Fruit fly (Drosophila melanogaster) whole organism, embryonic: Measurements from ENCODE around the gene CG43354.

ENCODE experiments used
- CG10274 ChIP-seq: fragments of 200-800 bp; sonication (Bioruptor generic); optimal IDR thresholded peaks from 3 replicates; lab custom pipeline; 2017; ENCODE audit warnings: missing biosample characterization, mild to moderate bottlenecking, missing genetic modification characterization
- CG11456 ChIP-seq: fragments of 200-800 bp; sonication (Bioruptor generic); IDR thresholded peaks from 3 replicates; pipeline ENCODE4 v1.3.6; 2022; ENCODE audit warnings: missing biosample characterization, missing genetic modification characterization
- CG11723 ChIP-seq: fragments of 200-800 bp; sonication (Bioruptor generic); optimal IDR thresholded peaks from 2 replicates; lab custom pipeline; 2017; ENCODE audit warnings: missing biosample characterization, mild to moderate bottlenecking, missing genetic modification characterization
- CG14441 ChIP-seq: fragments of 200-800 bp; sonication (Bioruptor generic); IDR thresholded peaks from 2 replicates; pipeline ENCODE4 v1.3.6; 2022; ENCODE audit warnings: missing biosample characterization, missing genetic modification characterization
- CG15073 ChIP-seq: fragments of 200-800 bp; sonication (Bioruptor generic); optimal IDR thresholded peaks from 2 replicates; lab custom pipeline; 2016; ENCODE audit warnings: missing biosample characterization, missing genetic modification characterization
- CG1602 ChIP-seq: fragments of 200-800 bp; sonication (Bioruptor generic); optimal IDR thresholded peaks from 3 replicates; lab custom pipeline; 2016; ENCODE audit warnings: missing biosample characterization, missing genetic modification characterization
- CG1603 ChIP-seq: fragments of 200-800 bp; sonication (Bioruptor generic); optimal IDR thresholded peaks from 2 replicates; lab custom pipeline; 2019; ENCODE audit warnings: missing biosample characterization, mild to moderate bottlenecking, missing genetic modification characterization, moderate library complexity
- CG1832 ChIP-seq: fragments of 200-800 bp; sonication (Bioruptor generic); optimal IDR thresholded peaks from 2 replicates; lab custom pipeline; 2017; ENCODE audit warnings: missing biosample characterization, mild to moderate bottlenecking, missing genetic modification characterization, inconsistent platforms
- CG18764 ChIP-seq: fragments of 200-800 bp; sonication (Bioruptor generic); optimal IDR thresholded peaks from 3 replicates; lab custom pipeline; 2016; ENCODE audit warnings: missing biosample characterization, missing genetic modification characterization
- CG2129 ChIP-seq: fragments of 200-800 bp; sonication (Bioruptor generic); IDR thresholded peaks from 2 replicates; pipeline ENCODE4 v1.3.6; 2022; ENCODE audit warnings: missing biosample characterization, missing genetic modification characterization; ENCODE audit not compliant: partially characterized antibody
- CG2889 ChIP-seq: fragments of 200-800 bp; sonication (Bioruptor generic); IDR thresholded peaks from 3 replicates; pipeline ENCODE4 v1.3.6; 2022; ENCODE audit warnings: missing biosample characterization, missing genetic modification characterization
- CG31365 ChIP-seq: fragments of 200-800 bp; sonication (Bioruptor generic); optimal IDR thresholded peaks from 2 replicates; lab custom pipeline; 2018; ENCODE audit warnings: missing biosample characterization, mild to moderate bottlenecking, missing genetic modification characterization
- CG32772 ChIP-seq: fragments of 200-800 bp; sonication (Bioruptor generic); IDR thresholded peaks from 2 replicates; pipeline ENCODE4 v1.3.6; 2022; ENCODE audit warnings: missing biosample characterization, missing genetic modification characterization
- CG34376 ChIP-seq: fragments of 200-800 bp; sonication (Bioruptor generic); optimal IDR thresholded peaks from 2 replicates; lab custom pipeline; 2018; ENCODE audit warnings: missing biosample characterization, mild to moderate bottlenecking, missing genetic modification characterization
- CG4282 ChIP-seq: fragments of 200-800 bp; sonication (Bioruptor generic); optimal IDR thresholded peaks from 2 replicates; lab custom pipeline; 2016; ENCODE audit warnings: missing biosample characterization, missing genetic modification characterization
- CG4854 ChIP-seq: fragments of 200-800 bp; sonication (Bioruptor generic); optimal IDR thresholded peaks from 2 replicates; lab custom pipeline; 2016; ENCODE audit warnings: missing biosample characterization, missing genetic modification characterization, inconsistent platforms
- CG5245 ChIP-seq: fragments of 200-800 bp; sonication (Bioruptor generic); optimal IDR thresholded peaks from 3 replicates; lab custom pipeline; 2016; ENCODE audit warnings: missing biosample characterization, missing genetic modification characterization
- CG6791 ChIP-seq: fragments of 200-800 bp; sonication (Bioruptor generic); IDR thresholded peaks from 3 replicates; pipeline ENCODE4 v1.3.6; 2022; ENCODE audit warnings: missing biosample characterization, missing genetic modification characterization; ENCODE audit not compliant: partially characterized antibody
- CG7963 ChIP-seq: fragments of 200-800 bp; sonication (Bioruptor generic); IDR thresholded peaks from 3 replicates; pipeline ENCODE4 v1.3.6; 2022; ENCODE audit warnings: missing biosample characterization, missing genetic modification characterization; ENCODE audit not compliant: partially characterized antibody
- CG9797 ChIP-seq: fragments of 200-800 bp; sonication (Bioruptor generic); optimal IDR thresholded peaks from 3 replicates; lab custom pipeline; 2018; ENCODE audit warnings: missing biosample characterization, mild to moderate bottlenecking, missing genetic modification characterization
- CG9932 ChIP-seq: fragments of 200-800 bp; sonication (Bioruptor generic); IDR thresholded peaks from 2 replicates; pipeline ENCODE4 v1.3.6; 2022; ENCODE audit warnings: missing biosample characterization, missing genetic modification characterization
- Dad ChIP-seq: fragments of 200-800 bp; sonication (Bioruptor generic); optimal IDR thresholded peaks from 3 replicates; lab custom pipeline; 2016; ENCODE audit warnings: missing biosample characterization, missing genetic modification characterization
- Dbx ChIP-seq: fragments of 200-800 bp; sonication (Bioruptor generic); IDR thresholded peaks from 3 replicates; pipeline ENCODE4 v1.3.6; 2022; ENCODE audit warnings: missing biosample characterization, missing genetic modification characterization
- E2f1 ChIP-seq: fragments of 200-800 bp; sonication (Bioruptor generic); IDR thresholded peaks from 2 replicates; pipeline ENCODE4 v1.3.6; 2022; ENCODE audit warnings: missing biosample characterization, missing genetic modification characterization
- ERR ChIP-seq: fragments of 200-800 bp; sonication (Bioruptor generic); optimal IDR thresholded peaks from 2 replicates; lab custom pipeline; 2016; ENCODE audit warnings: missing biosample characterization, missing genetic modification characterization
- Elba2 ChIP-seq: fragments of 200-800 bp; sonication (Bioruptor generic); optimal IDR thresholded peaks from 3 replicates; lab custom pipeline; 2016; ENCODE audit warnings: missing biosample characterization, missing genetic modification characterization
- Ets97D ChIP-seq: fragments of 200-800 bp; sonication (Bioruptor generic); optimal IDR thresholded peaks from 3 replicates; lab custom pipeline; 2016; ENCODE audit warnings: missing biosample characterization, missing genetic modification characterization
- Fer2 ChIP-seq: fragments of 200-800 bp; sonication (Bioruptor generic); optimal IDR thresholded peaks from 2 replicates; lab custom pipeline; 2018; ENCODE audit warnings: missing biosample characterization, mild to moderate bottlenecking, missing genetic modification characterization, moderate library complexity
- Hand ChIP-seq: fragments of 200-800 bp; sonication (Bioruptor generic); optimal IDR thresholded peaks from 2 replicates; lab custom pipeline; 2017; ENCODE audit warnings: mild to moderate bottlenecking, missing biosample characterization, missing genetic modification reagents, missing genetic modification characterization
- Hr51 ChIP-seq, 2 experiments: fragments of 200-800 bp; sonication (Bioruptor generic); optimal IDR thresholded peaks; 2 replicates in 1 of 2; 3 replicates in 1 of 2; lab custom pipeline; 2016 to 2018; ENCODE audit warnings: missing biosample characterization in 2 of 2, missing genetic modification characterization in 2 of 2, mild to moderate bottlenecking in 1 of 2, moderate library complexity in 1 of 2
- Max ChIP-seq: fragments of 200-800 bp; sonication (Bioruptor generic); optimal IDR thresholded peaks from 2 replicates; lab custom pipeline; 2016; ENCODE audit warnings: missing biosample characterization, mild to moderate bottlenecking, missing genetic modification characterization
- Rx ChIP-seq: fragments of 200-800 bp; sonication (Bioruptor generic); IDR thresholded peaks from 2 replicates; pipeline ENCODE4 v1.3.6; 2022; ENCODE audit warnings: missing biosample characterization, missing genetic modification characterization
- Spps ChIP-seq: fragments of 200-800 bp; sonication (Bioruptor generic); optimal IDR thresholded peaks from 2 replicates; lab custom pipeline; 2018; ENCODE audit warnings: missing biosample characterization, mild to moderate bottlenecking, missing genetic modification characterization
- abd-A ChIP-seq: fragments of 200-800 bp; sonication (Bioruptor generic); optimal IDR thresholded peaks from 3 replicates; lab custom pipeline; 2019; ENCODE audit warnings: missing biosample characterization, mild to moderate bottlenecking, missing genetic modification characterization, moderate library complexity
- ash1 ChIP-seq: fragments of 200-800 bp; sonication (Bioruptor generic); optimal IDR thresholded peaks from 2 replicates; lab custom pipeline; 2018; ENCODE audit warnings: missing biosample characterization, mild to moderate bottlenecking, missing genetic modification characterization
- bab2 ChIP-seq: fragments of 200-800 bp; sonication (Bioruptor generic); optimal IDR thresholded peaks from 2 replicates; lab custom pipeline; 2016; ENCODE audit warnings: missing biosample characterization, missing genetic modification characterization
- bigmax ChIP-seq: fragments of 200-800 bp; sonication (Bioruptor generic); optimal IDR thresholded peaks from 2 replicates; lab custom pipeline; 2018; ENCODE audit warnings: missing biosample characterization, mild to moderate bottlenecking, missing genetic modification characterization
- caup ChIP-seq: fragments of 200-800 bp; sonication (Bioruptor generic); optimal IDR thresholded peaks from 3 replicates; lab custom pipeline; 2017; ENCODE audit warnings: missing biosample characterization, mild to moderate bottlenecking, missing genetic modification characterization, moderate library complexity; ENCODE audit not compliant: severe bottlenecking
- dati ChIP-seq: fragments of 200-800 bp; sonication (Bioruptor generic); IDR thresholded peaks from 2 replicates; pipeline ENCODE4 v1.3.6; 2022; ENCODE audit warnings: missing biosample characterization, missing genetic modification characterization
- gcm2 ChIP-seq: fragments of 200-800 bp; sonication (Bioruptor generic); optimal IDR thresholded peaks from 2 replicates; lab custom pipeline; 2016; ENCODE audit warnings: missing biosample characterization, missing genetic modification characterization
- gsb ChIP-seq: fragments of 200-800 bp; sonication (Bioruptor generic); IDR thresholded peaks from 2 replicates; pipeline ENCODE4 v1.3.6; 2022; ENCODE audit warnings: missing biosample characterization, missing genetic modification characterization
- p53 ChIP-seq: fragments of 200-800 bp; sonication (Bioruptor generic); optimal IDR thresholded peaks from 2 replicates; lab custom pipeline; 2016; ENCODE audit warnings: missing biosample characterization, missing genetic modification characterization
- peb ChIP-seq: fragments of 200-800 bp; sonication (Bioruptor generic); IDR thresholded peaks from 2 replicates; pipeline ENCODE4 v1.3.6; 2022; ENCODE audit warnings: missing biosample characterization, missing genetic modification characterization
- pnt ChIP-seq: fragments of 200-800 bp; sonication (Bioruptor generic); optimal IDR thresholded peaks from 3 replicates; lab custom pipeline; 2016; ENCODE audit warnings: missing biosample characterization, missing genetic modification characterization
- sima ChIP-seq: fragments of 200-800 bp; sonication (Bioruptor generic); optimal IDR thresholded peaks from 2 replicates; lab custom pipeline; 2016; ENCODE audit warnings: missing biosample characterization, missing genetic modification characterization
- sqz ChIP-seq: fragments of 200-800 bp; sonication (Bioruptor generic); optimal IDR thresholded peaks from 3 replicates; lab custom pipeline; 2018; ENCODE audit warnings: missing biosample characterization, mild to moderate bottlenecking, missing genetic modification characterization
- tna ChIP-seq: fragments of 200-800 bp; sonication (Bioruptor generic); IDR thresholded peaks from 2 replicates; pipeline ENCODE4 v1.3.6; 2022; ENCODE audit warnings: missing biosample characterization, missing genetic modification characterization; ENCODE audit not compliant: partially characterized antibody
- wek ChIP-seq: fragments of 200-800 bp; sonication (Bioruptor generic); optimal IDR thresholded peaks from 3 replicates; lab custom pipeline; 2018; ENCODE audit warnings: missing biosample characterization, mild to moderate bottlenecking, missing genetic modification characterization, moderate library complexity
- wor ChIP-seq: fragments of 200-800 bp; sonication (Bioruptor generic); IDR thresholded peaks from 2 replicates; pipeline ENCODE4 v1.3.6; 2022; ENCODE audit warnings: missing biosample characterization, missing genetic modification characterization
- yki ChIP-seq: fragments of >200 bp; optimal IDR thresholded peaks from 3 replicates; lab custom pipeline; 2018
- z ChIP-seq: fragments of 200-800 bp; sonication (Bioruptor generic); IDR thresholded peaks from 3 replicates; pipeline ENCODE4 v1.3.6; 2022; ENCODE audit warnings: missing biosample characterization, missing genetic modification characterization

Gene CG43354

dm6 chr2L:18325120-18325581, 15.9 kb upstream of the CG43354 start:
- TF ChIP-seq sqz (peak; percentile 70), CG4854 (GFP tag; lab: Kevin White, UChicago) (peak; percentile 70), sima (GFP tag; lab: Kevin White, UChicago) (peak; percentile 45), Spps (tag; lab: Kevin White, UChicago) (peak; percentile 51), CG9932 (peak; percentile 65), Ets97D (GFP tag; lab: Kevin White, UChicago) (peak; percentile 40), bab2 (GFP tag; lab: Kevin White, UChicago) (peak; percentile 85), Rx (GFP tag; lab: Robert Waterston, UW) (peak; percentile 77), yki (lab: Kevin White, UChicago) (no peak), CG6791 (GFP tag; lab: Robert Waterston, UW) (no peak), CG18764 (GFP tag; lab: Kevin White, UChicago) (peak; percentile 68), gcm2 (GFP tag; lab: Kevin White, UChicago) (peak; percentile 16), Dad (GFP tag; lab: Kevin White, UChicago) (peak; percentile 49), CG15073 (GFP tag; lab: Kevin White, UChicago) (no peak), CG32772 (GFP tag; lab: Robert Waterston, UW) (peak; percentile 87), bigmax (GFP tag; lab: Kevin White, UChicago) (no peak), z (no peak), gsb (GFP tag; lab: Robert Waterston, UW) (no peak), Fer2 (tag; lab: Kevin White, UChicago) (peak; percentile 54), wor (GFP tag; lab: Robert Waterston, UW) (peak; percentile 81), wek (GFP tag; lab: Kevin White, UChicago) (peak; percentile 74), CG11723 (GFP tag; lab: Kevin White, UChicago) (peak; percentile 71), peb (GFP tag; lab: Robert Waterston, UW) (peak; percentile 77), ERR (GFP tag; lab: Kevin White, UChicago) (peak; percentile 33), dati (GFP tag; lab: Robert Waterston, UW) (peak; percentile 80), pnt (GFP tag; lab: Kevin White, UChicago) (peak; percentile 81), CG7963 (GFP tag; lab: Robert Waterston, UW) (no peak), abd-A (tag; lab: Kevin White, UChicago) (no peak), caup (peak; percentile 72), CG5245 (peak; percentile 85), Hand (peak; percentile 9), Hr51 (GFP tag; optimal IDR thresholded peaks at IDR 0.05; lab: Kevin White, UChicago) (peak; percentile 50 to 87), CG14441 (GFP tag; lab: Robert Waterston, UW) (peak; percentile 88), CG1603 (tag; lab: Kevin White, UChicago) (peak; percentile 96), Dbx (GFP tag; lab: Robert Waterston, UW) (peak; percentile 61; the same call in 2 of the 3 replicates), p53 (GFP tag; lab: Kevin White, UChicago) (peak; percentile 50), CG34376 (GFP tag; lab: Kevin White, UChicago) (no peak), ash1 (no peak), E2f1 (GFP tag; lab: Robert Waterston, UW) (peak; percentile 81), Max (GFP tag; lab: Kevin White, UChicago) (peak; percentile 49), CG9797 (GFP tag; lab: Kevin White, UChicago) (no peak), CG1602 (GFP tag; lab: Kevin White, UChicago) (peak; percentile 72), CG10274 (GFP tag; lab: Kevin White, UChicago) (peak; percentile 39), CG2129 (GFP tag; lab: Robert Waterston, UW) (no peak), CG1832 (GFP tag; lab: Kevin White, UChicago) (no peak), CG4282 (GFP tag; lab: Kevin White, UChicago) (peak; percentile 61), Elba2 (GFP tag; lab: Kevin White, UChicago) (no peak), CG2889 (peak; percentile 75; the same call in 2 of the 3 replicates), CG31365 (tag; lab: Kevin White, UChicago) (peak; percentile 34), tna (no peak), CG11456 (GFP tag; lab: Robert Waterston, UW) (peak; percentile 82; the same call in 2 of the 3 replicates)
